Worm (Caenorhabditis elegans): Measurements from ENCODE around the gene C28C12.12.
A peak's percentile ranks its signal among the peaks of the same experiment; 100 is the strongest.

C28C12.12 gene

DNA sequence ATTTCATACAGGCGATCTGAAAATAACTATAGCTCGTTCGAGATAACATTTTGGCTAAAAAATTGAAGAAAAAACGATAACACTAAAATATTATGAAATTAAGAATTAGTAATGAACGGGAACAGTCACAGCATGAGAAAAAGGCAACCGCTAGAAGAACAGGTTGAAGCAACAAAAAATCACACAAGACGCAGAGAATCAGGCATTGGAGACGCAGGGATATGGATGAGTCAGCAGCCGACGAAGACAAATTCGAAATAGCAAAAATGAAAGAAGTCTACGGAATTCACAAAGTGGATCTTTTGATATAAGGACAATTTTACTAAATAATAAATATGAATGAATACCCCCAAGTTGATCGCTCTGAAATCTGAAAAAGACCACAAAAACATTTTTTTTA, 14.4 kb upstream of the C28C12.12 start, which contains the start of gene tag-77:
TSS of gene tag-77 (minus strand) at position 15 of the 400 bp plus-strand sequence.
- TF ChIP-seq pes-1 (GFP tag; IDR thresholded peaks at IDR 0.05) (no peak), scrt-1 (GFP tag; IDR thresholded peaks at IDR 0.05) (no peak), aly-1 (tag; optimal IDR thresholded peaks at IDR 0.05) (no peak), B0310.2 (tag; optimal IDR thresholded peaks at IDR 0.05) (no peak), sea-1 (GFP tag; conservative IDR thresholded peaks at IDR 0.05) (no peak), ceh-13 (GFP tag; optimal IDR thresholded peaks at IDR 0.05) (no peak), tra-4 (tag; optimal IDR thresholded peaks at IDR 0.05) (no peak), flt-1 (GFP tag; IDR thresholded peaks at IDR 0.05) (no peak), ets-7 (tag; optimal IDR thresholded peaks at IDR 0.05) (no peak), F13C5.2 (tag; optimal IDR thresholded peaks at IDR 0.05) (no peak), hmbx-1 (tag; optimal IDR thresholded peaks at IDR 0.05) (no peak), hmg-4 (GFP tag; optimal IDR thresholded peaks at IDR 0.05) (no peak), tbx-11 (GFP tag; IDR thresholded peaks at IDR 0.05) (no peak), hnd-1 (tag; optimal IDR thresholded peaks at IDR 0.05) (no peak), ama-1 (optimal IDR thresholded peaks at IDR 0.05) (no peak), ceh-36 (tag; optimal IDR thresholded peaks at IDR 0.05) (no peak), tbx-37 (GFP tag; conservative IDR thresholded peaks at IDR 0.05) (no peak)

DNA sequence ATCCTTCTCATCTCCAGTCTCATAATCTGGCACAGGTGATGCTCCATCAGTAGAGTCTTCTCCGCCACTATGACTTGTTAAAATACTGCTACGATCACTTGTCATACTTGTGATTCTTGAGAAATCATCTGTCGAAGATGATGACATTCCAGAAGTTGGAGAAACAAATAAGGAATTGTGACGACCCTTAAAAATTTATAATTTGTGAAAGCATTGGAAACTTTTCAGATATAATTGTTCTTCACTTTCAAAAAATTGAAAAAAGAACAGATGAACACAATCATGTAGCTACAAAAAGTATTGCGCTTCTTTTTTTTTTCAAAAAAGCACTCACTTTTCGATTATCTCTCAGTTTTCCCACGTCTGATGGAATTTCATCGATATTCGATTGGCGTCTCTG, 9.9 kb upstream of the C28C12.12 start:
- TF ChIP-seq B0310.2 (tag; optimal IDR thresholded peaks at IDR 0.05) (no peak), scrt-1 (GFP tag; IDR thresholded peaks at IDR 0.05) (no peak), aly-1 (tag; optimal IDR thresholded peaks at IDR 0.05) (no peak), F13C5.2 (tag; optimal IDR thresholded peaks at IDR 0.05) (no peak), ets-7 (tag; optimal IDR thresholded peaks at IDR 0.05) (no peak)

DNA sequence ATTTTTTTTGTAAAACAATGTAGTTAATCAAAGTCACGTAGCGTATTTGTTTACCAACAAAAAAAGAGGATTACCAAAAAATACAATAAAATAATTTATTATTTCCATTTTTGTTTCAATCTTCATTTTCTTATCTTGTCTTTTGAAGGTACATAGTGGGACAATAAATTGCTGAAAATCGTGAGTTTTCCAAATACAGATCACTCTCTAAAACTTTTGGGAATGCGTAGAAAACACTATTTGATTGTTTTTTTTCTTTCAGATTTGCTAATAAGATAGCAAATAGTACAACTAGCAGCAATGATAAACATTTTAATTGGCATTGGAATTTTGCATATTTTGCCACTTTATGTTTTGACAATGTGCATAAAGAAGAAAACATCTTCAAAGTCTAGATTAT, 5.2 kb upstream of the C28C12.12 start, which contains the start of gene C28C12.1:
TSS of gene C28C12.1 (plus strand) at position 301 of the 400 bp plus-strand sequence.
- TF ChIP-seq aly-1 (tag; optimal IDR thresholded peaks at IDR 0.05), result no peak
- no peak for TF ChIP-seq sea-1 (GFP tag; conservative IDR thresholded peaks at IDR 0.05)
- no peak for TF ChIP-seq ceh-36 (tag; optimal IDR thresholded peaks at IDR 0.05)
- no peak for TF ChIP-seq flt-1 (GFP tag; IDR thresholded peaks at IDR 0.05)
- no peak for TF ChIP-seq B0310.2 (tag; optimal IDR thresholded peaks at IDR 0.05)
- TF ChIP-seq hmg-4 (GFP tag; optimal IDR thresholded peaks at IDR 0.05), result no peak
- TF ChIP-seq hmbx-1 (tag; optimal IDR thresholded peaks at IDR 0.05), result no peak
- no peak for TF ChIP-seq scrt-1 (GFP tag; IDR thresholded peaks at IDR 0.05)
- TF ChIP-seq ama-1 (optimal IDR thresholded peaks at IDR 0.05), result no peak
- no peak for TF ChIP-seq tra-4 (tag; optimal IDR thresholded peaks at IDR 0.05)

DNA sequence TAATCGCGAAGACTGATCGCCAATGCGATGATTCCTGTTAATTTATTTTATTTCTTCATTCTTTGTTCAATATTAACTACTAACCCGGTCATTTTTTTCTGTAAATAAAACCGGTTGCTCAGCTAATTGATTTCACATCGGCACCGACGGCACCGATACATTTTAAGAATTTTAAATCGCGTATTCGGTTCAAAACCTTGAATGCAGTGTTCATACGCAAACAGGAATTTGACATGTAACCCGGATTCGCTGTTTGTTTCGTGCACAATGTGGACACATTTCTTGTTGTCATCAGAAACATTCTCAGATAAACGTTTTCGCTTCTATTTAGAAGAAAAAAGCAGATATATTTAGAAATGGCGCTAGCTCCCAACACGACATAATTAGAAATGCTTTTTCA, 3.8 kb upstream of the C28C12.12 start:
- TF ChIP-seq ceh-36 (tag; optimal IDR thresholded peaks at IDR 0.05) (no peak), aly-1 (tag; optimal IDR thresholded peaks at IDR 0.05) (no peak), tbx-37 (GFP tag; conservative IDR thresholded peaks at IDR 0.05) (no peak), ceh-13 (GFP tag; optimal IDR thresholded peaks at IDR 0.05) (no peak), hmg-4 (GFP tag; optimal IDR thresholded peaks at IDR 0.05) (no peak), sea-1 (GFP tag; conservative IDR thresholded peaks at IDR 0.05) (no peak)

DNA sequence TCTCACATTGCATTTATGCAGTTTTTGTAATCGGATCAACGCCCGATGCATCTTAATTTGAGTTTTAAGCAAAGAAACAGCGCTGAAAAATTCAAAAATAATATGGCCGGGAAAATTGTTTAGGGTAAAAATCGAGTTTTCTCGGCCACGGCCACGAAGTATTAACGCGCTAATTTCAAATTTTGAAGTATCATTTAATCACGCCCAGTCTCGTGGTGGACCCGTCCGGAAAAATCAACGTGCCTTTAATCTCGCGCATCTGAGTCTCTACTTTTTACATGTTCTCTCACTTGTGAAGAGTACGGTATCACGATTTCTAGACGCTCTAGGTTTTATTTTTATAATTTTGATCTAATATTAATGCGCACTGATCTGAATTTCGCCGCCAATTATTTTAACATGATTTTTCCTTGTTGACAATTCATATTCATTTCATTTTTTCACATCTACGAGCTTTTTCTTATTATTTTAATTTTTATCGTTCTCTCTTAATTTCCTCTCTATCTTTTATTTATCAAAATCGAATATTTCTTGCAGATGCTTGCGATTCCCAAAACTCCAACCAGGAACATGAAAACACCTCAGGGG, 2.7 kb upstream of the C28C12.12 start, which contains the start of the genes acdh-13 and mesp-1:
TSS of gene acdh-13 (minus strand) at position 51 of the 588 bp plus-strand sequence.
TSS of gene mesp-1 (plus strand) at position 538 of the 588 bp plus-strand sequence.
- TF ChIP-seq tbx-37 (GFP tag; conservative IDR thresholded peaks at IDR 0.05), result peak; percentile 54; the same call in 1 of the 2 replicates
- no peak for TF ChIP-seq ama-1 (optimal IDR thresholded peaks at IDR 0.05)

DNA sequence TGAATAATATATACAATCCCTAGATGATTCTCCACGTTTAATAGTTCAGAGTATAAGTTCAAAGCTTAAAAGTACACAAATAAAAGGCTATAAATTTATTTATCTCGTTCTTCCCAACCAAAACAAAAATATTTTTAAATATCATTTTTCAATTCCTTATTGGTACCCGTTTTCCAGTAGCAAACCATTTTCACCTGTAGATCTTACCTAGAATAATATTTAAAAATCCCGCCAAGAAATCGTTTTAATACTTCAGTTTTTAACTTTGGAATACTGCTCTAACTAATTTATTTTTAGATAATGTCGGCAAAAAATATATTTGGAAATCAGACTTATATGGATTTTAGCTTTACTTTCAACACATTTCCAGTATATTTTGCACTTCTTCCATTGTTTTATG, 3.9 kb downstream of the C28C12.12 start, which contains the start of gene sru-7:
TSS of gene sru-7 (plus strand) at position 301 of the 400 bp plus-strand sequence.
- TF ChIP-seq pes-1 (GFP tag; IDR thresholded peaks at IDR 0.05), result no peak
- TF ChIP-seq tbx-11 (GFP tag; IDR thresholded peaks at IDR 0.05), result no peak
- no peak for TF ChIP-seq ceh-13 (GFP tag; optimal IDR thresholded peaks at IDR 0.05)
- TF ChIP-seq hnd-1 (tag; optimal IDR thresholded peaks at IDR 0.05), result no peak
- no peak for TF ChIP-seq ets-7 (tag; optimal IDR thresholded peaks at IDR 0.05)
- TF ChIP-seq ama-1 (optimal IDR thresholded peaks at IDR 0.05), result no peak
- TF ChIP-seq B0310.2 (tag; optimal IDR thresholded peaks at IDR 0.05), result no peak
- TF ChIP-seq tbx-37 (GFP tag; conservative IDR thresholded peaks at IDR 0.05), result no peak
- no peak for TF ChIP-seq hmg-4 (GFP tag; optimal IDR thresholded peaks at IDR 0.05)
- TF ChIP-seq sea-1 (GFP tag; conservative IDR thresholded peaks at IDR 0.05), result no peak
- no peak for TF ChIP-seq F13C5.2 (tag; optimal IDR thresholded peaks at IDR 0.05)
- no peak for TF ChIP-seq flt-1 (GFP tag; IDR thresholded peaks at IDR 0.05)
- no peak for TF ChIP-seq tra-4 (tag; optimal IDR thresholded peaks at IDR 0.05)

DNA sequence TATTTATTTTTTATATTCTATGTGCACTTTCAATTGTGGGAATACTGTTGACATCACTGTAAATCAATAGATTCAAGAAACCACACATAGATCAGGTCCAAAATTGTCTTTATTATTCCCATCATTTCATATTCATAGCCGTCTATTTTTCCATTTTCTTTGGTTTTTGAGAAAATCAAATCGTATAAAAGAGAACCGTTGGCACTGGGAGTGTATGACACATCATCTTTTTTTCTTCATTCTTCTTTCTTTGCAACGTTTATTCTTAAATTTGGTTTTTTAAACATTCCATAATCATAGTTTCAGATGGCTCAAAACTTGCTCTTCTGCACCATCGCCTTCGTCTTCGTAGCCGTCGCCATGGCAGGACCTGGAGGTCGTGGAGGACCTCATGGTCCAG, 6.2 kb downstream of the C28C12.12 start, which contains the start of gene srlf-2:
TSS of gene srlf-2 (plus strand) at position 301 of the 400 bp plus-strand sequence.
- no peak for TF ChIP-seq aly-1 (tag; optimal IDR thresholded peaks at IDR 0.05)
- TF ChIP-seq ama-1 (optimal IDR thresholded peaks at IDR 0.05), result no peak
- TF ChIP-seq tbx-37 (GFP tag; conservative IDR thresholded peaks at IDR 0.05), result no peak
- TF ChIP-seq ceh-36 (tag; optimal IDR thresholded peaks at IDR 0.05), result no peak
- TF ChIP-seq B0310.2 (tag; optimal IDR thresholded peaks at IDR 0.05), result no peak
- TF ChIP-seq hnd-1 (tag; optimal IDR thresholded peaks at IDR 0.05), result no peak
- no peak for TF ChIP-seq ceh-13 (GFP tag; optimal IDR thresholded peaks at IDR 0.05)
- no peak for TF ChIP-seq flt-1 (GFP tag; IDR thresholded peaks at IDR 0.05)
- no peak for TF ChIP-seq ets-7 (tag; optimal IDR thresholded peaks at IDR 0.05)
- no peak for TF ChIP-seq sea-1 (GFP tag; conservative IDR thresholded peaks at IDR 0.05)
- TF ChIP-seq hmbx-1 (tag; optimal IDR thresholded peaks at IDR 0.05), result no peak
- TF ChIP-seq tra-4 (tag; optimal IDR thresholded peaks at IDR 0.05), result no peak
- no peak for TF ChIP-seq F13C5.2 (tag; optimal IDR thresholded peaks at IDR 0.05)
- TF ChIP-seq pes-1 (GFP tag; IDR thresholded peaks at IDR 0.05), result no peak
- no peak for TF ChIP-seq scrt-1 (GFP tag; IDR thresholded peaks at IDR 0.05)
- no peak for TF ChIP-seq hmg-4 (GFP tag; optimal IDR thresholded peaks at IDR 0.05)
- TF ChIP-seq tbx-11 (GFP tag; IDR thresholded peaks at IDR 0.05), result no peak

DNA sequence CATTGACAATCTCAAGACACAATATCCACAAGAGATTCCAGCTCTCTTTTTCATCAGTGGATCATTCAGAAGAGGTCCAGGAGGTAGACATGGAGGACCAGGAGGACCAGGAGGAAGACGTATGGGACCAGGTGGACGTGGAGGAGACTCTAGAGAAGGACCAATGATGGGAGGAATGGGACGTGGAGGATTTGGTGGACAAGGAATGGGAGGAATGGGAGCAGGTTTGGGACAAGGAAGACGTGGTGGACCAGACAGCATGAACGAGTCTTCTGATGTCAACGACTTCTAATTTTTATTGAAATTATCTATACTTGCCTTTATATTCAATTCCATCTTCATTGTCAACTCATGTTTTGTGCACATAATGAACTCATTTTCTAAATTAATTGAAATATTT, 8.1 kb downstream of the C28C12.12 start:
- TF ChIP-seq ets-7 (tag; optimal IDR thresholded peaks at IDR 0.05), result no peak
- TF ChIP-seq hmbx-1 (tag; optimal IDR thresholded peaks at IDR 0.05), result no peak
- no peak for TF ChIP-seq hmg-4 (GFP tag; optimal IDR thresholded peaks at IDR 0.05)
- TF ChIP-seq ceh-36 (tag; optimal IDR thresholded peaks at IDR 0.05), result no peak
- no peak for TF ChIP-seq flt-1 (GFP tag; IDR thresholded peaks at IDR 0.05)
- TF ChIP-seq ceh-13 (GFP tag; optimal IDR thresholded peaks at IDR 0.05), result no peak
- TF ChIP-seq sea-1 (GFP tag; conservative IDR thresholded peaks at IDR 0.05), result no peak
- no peak for TF ChIP-seq tbx-37 (GFP tag; conservative IDR thresholded peaks at IDR 0.05)
- TF ChIP-seq F13C5.2 (tag; optimal IDR thresholded peaks at IDR 0.05), result no peak
- TF ChIP-seq ama-1 (optimal IDR thresholded peaks at IDR 0.05), result no peak

All from whole organism, early embryonic.